Worm (Caenorhabditis elegans) whole organism, mixed stage, embryonic: ENCODE data around the gene pars-1.

ENCODE experiments used
- M03D4.4 ChIP-seq: sonication (generic microtip); optimal IDR thresholded peaks from 2 replicates; lab custom pipeline; 2017; ENCODE audit warnings: mild to moderate bottlenecking, missing genetic modification characterization, missing compliant biosample characterization
- bed-3 ChIP-seq: fragments of 200-800 bp; sonication (Bioruptor generic); optimal IDR thresholded peaks from 3 replicates; lab custom pipeline; 2018; ENCODE audit warnings: mild to moderate bottlenecking, missing genetic modification characterization, moderate library complexity, missing compliant biosample characterization
- blmp-1 ChIP-seq: fragments of 150-350 bp; optimal IDR thresholded peaks from 2 replicates; lab custom pipeline; 2014; ENCODE audit warnings: missing biosample characterization, missing genetic modification characterization
- ceh-39 ChIP-seq: fragments of 150-350 bp; optimal IDR thresholded peaks from 2 replicates; lab custom pipeline; 2014; ENCODE audit warnings: missing biosample characterization, missing genetic modification characterization
- ceh-43 ChIP-seq: fragments of 200-800 bp; sonication (Bioruptor generic); optimal IDR thresholded peaks from 2 replicates; lab custom pipeline; 2018; ENCODE audit warnings: mild to moderate bottlenecking, missing genetic modification characterization, moderate library complexity, missing compliant biosample characterization
- ceh-83 ChIP-seq: fragments of 200-800 bp; sonication (Bioruptor generic); optimal IDR thresholded peaks from 2 replicates; lab custom pipeline; 2018; ENCODE audit warnings: mild to moderate bottlenecking, missing genetic modification characterization, missing compliant biosample characterization
- ces-1 ChIP-seq: fragments of 150-350 bp; optimal IDR thresholded peaks from 2 replicates; lab custom pipeline; 2014; ENCODE audit warnings: missing biosample characterization, missing genetic modification reagents, missing genetic modification characterization
- cnd-1 ChIP-seq: fragments of 200-800 bp; sonication (Bioruptor generic); optimal IDR thresholded peaks from 2 replicates; lab custom pipeline; 2018; ENCODE audit warnings: mild to moderate bottlenecking, missing genetic modification characterization, missing compliant biosample characterization
- drap-1 ChIP-seq: fragments of 200-800 bp; sonication (Bioruptor generic); optimal IDR thresholded peaks from 3 replicates; lab custom pipeline; 2018; ENCODE audit warnings: mild to moderate bottlenecking, missing genetic modification characterization, missing compliant biosample characterization
- elt-1 ChIP-seq: sonication (generic microtip); optimal IDR thresholded peaks from 2 replicates; lab custom pipeline; 2017; ENCODE audit warnings: missing genetic modification characterization, mild to moderate bottlenecking, missing compliant biosample characterization, antibody characterized with exemption, moderate library complexity, borderline replicate concordance; ENCODE audit not compliant: insufficient read depth
- elt-3 ChIP-seq: fragments of 150-350 bp; optimal IDR thresholded peaks from 2 replicates; lab custom pipeline; 2014; ENCODE audit warnings: missing biosample characterization, missing genetic modification characterization
- flh-1 ChIP-seq: fragments of 200-800 bp; sonication (Bioruptor generic); optimal IDR thresholded peaks from 2 replicates; lab custom pipeline; 2018; ENCODE audit warnings: mild to moderate bottlenecking, missing genetic modification characterization, moderate library complexity, missing compliant biosample characterization
- ham-2 ChIP-seq: fragments of 200-800 bp; sonication (Bioruptor generic); optimal IDR thresholded peaks from 2 replicates; lab custom pipeline; 2018; ENCODE audit warnings: mild to moderate bottlenecking, missing genetic modification characterization, missing compliant biosample characterization
- hlh-1 ChIP-seq: fragments of 150-350 bp; optimal IDR thresholded peaks from 2 replicates; lab custom pipeline; 2014; ENCODE audit warnings: missing biosample characterization, missing genetic modification reagents, missing genetic modification characterization
- lin-13 ChIP-seq: fragments of 150-350 bp; optimal IDR thresholded peaks from 2 replicates; lab custom pipeline; 2014; ENCODE audit warnings: missing biosample characterization, missing genetic modification characterization
- lin-32 ChIP-seq: fragments of 200-800 bp; sonication (Bioruptor generic); optimal IDR thresholded peaks from 2 replicates; lab custom pipeline; 2018; ENCODE audit warnings: mild to moderate bottlenecking, missing genetic modification characterization, missing compliant biosample characterization
- lsy-2 ChIP-seq: fragments of 150-350 bp; optimal IDR thresholded peaks from 2 replicates; lab custom pipeline; 2014; ENCODE audit warnings: missing biosample characterization, missing genetic modification characterization
- mab-5 ChIP-seq: fragments of 150-350 bp; optimal IDR thresholded peaks from 2 replicates; lab custom pipeline; 2014; ENCODE audit warnings: missing biosample characterization, missing genetic modification characterization
- mep-1 ChIP-seq: fragments of 150-350 bp; optimal IDR thresholded peaks from 2 replicates; lab custom pipeline; 2017; ENCODE audit warnings: missing biosample characterization, missing genetic modification reagents, missing genetic modification characterization, inconsistent platforms
- mls-2 ChIP-seq: sonication (generic microtip); optimal IDR thresholded peaks from 2 replicates; lab custom pipeline; 2016; ENCODE audit warnings: mild to moderate bottlenecking, missing genetic modification characterization, moderate library complexity, missing compliant biosample characterization
- nhr-12 ChIP-seq: fragments of 150-350 bp; optimal IDR thresholded peaks from 2 replicates; lab custom pipeline; 2014; ENCODE audit warnings: missing biosample characterization, missing genetic modification characterization
- nhr-2 ChIP-seq: fragments of 150-350 bp; optimal IDR thresholded peaks from 2 replicates; lab custom pipeline; 2014; ENCODE audit warnings: missing biosample characterization, missing genetic modification characterization
- nhr-237 ChIP-seq: fragments of 150-350 bp; optimal IDR thresholded peaks from 2 replicates; lab custom pipeline; 2014; ENCODE audit warnings: missing biosample characterization, missing genetic modification characterization
- nhr-28 ChIP-seq: fragments of 150-350 bp; optimal IDR thresholded peaks from 2 replicates; lab custom pipeline; 2014; ENCODE audit warnings: missing biosample characterization, missing genetic modification characterization
- nhr-76 ChIP-seq: sonication (generic microtip); optimal IDR thresholded peaks from 2 replicates; lab custom pipeline; 2017; ENCODE audit warnings: missing biosample characterization, missing genetic modification characterization
- pha-4 ChIP-seq: fragments of 150-350 bp; optimal IDR thresholded peaks from 2 replicates; lab custom pipeline; 2018; ENCODE audit warnings: missing biosample characterization, missing genetic modification reagents, missing genetic modification characterization
- snpc-4 ChIP-seq: fragments of 150-350 bp; optimal IDR thresholded peaks from 2 replicates; lab custom pipeline; 2014; ENCODE audit warnings: missing biosample characterization, missing genetic modification characterization
- sptf-1 ChIP-seq: sonication (generic microtip); optimal IDR thresholded peaks from 2 replicates; lab custom pipeline; 2017; ENCODE audit warnings: mild to moderate bottlenecking, missing genetic modification characterization, moderate library complexity, missing compliant biosample characterization
- tbx-8 ChIP-seq: fragments of 200-800 bp; sonication (Bioruptor generic); optimal IDR thresholded peaks from 2 replicates; lab custom pipeline; 2018; ENCODE audit warnings: mild to moderate bottlenecking, missing genetic modification characterization, moderate library complexity, missing compliant biosample characterization
- unc-120 ChIP-seq: sonication (generic microtip); optimal IDR thresholded peaks from 2 replicates; lab custom pipeline; 2017; ENCODE audit warnings: missing genetic modification characterization, missing compliant biosample characterization; ENCODE audit not compliant: poor library complexity, severe bottlenecking
- unc-39 ChIP-seq: fragments of 150-350 bp; optimal IDR thresholded peaks from 2 replicates; lab custom pipeline; 2014; ENCODE audit warnings: missing biosample characterization, missing genetic modification characterization
- unc-62 ChIP-seq: fragments of 150-350 bp; optimal IDR thresholded peaks from 2 replicates; lab custom pipeline; 2014; ENCODE audit warnings: missing biosample characterization, missing genetic modification reagents, missing genetic modification characterization
- zip-8 ChIP-seq: fragments of 150-350 bp; optimal IDR thresholded peaks from 2 replicates; lab custom pipeline; 2014; ENCODE audit warnings: missing biosample characterization, missing genetic modification characterization
- ztf-11 ChIP-seq: fragments of 150-350 bp; optimal IDR thresholded peaks from 2 replicates; lab custom pipeline; 2014; ENCODE audit warnings: missing biosample characterization, missing genetic modification characterization

pars-1 gene

DNA sequence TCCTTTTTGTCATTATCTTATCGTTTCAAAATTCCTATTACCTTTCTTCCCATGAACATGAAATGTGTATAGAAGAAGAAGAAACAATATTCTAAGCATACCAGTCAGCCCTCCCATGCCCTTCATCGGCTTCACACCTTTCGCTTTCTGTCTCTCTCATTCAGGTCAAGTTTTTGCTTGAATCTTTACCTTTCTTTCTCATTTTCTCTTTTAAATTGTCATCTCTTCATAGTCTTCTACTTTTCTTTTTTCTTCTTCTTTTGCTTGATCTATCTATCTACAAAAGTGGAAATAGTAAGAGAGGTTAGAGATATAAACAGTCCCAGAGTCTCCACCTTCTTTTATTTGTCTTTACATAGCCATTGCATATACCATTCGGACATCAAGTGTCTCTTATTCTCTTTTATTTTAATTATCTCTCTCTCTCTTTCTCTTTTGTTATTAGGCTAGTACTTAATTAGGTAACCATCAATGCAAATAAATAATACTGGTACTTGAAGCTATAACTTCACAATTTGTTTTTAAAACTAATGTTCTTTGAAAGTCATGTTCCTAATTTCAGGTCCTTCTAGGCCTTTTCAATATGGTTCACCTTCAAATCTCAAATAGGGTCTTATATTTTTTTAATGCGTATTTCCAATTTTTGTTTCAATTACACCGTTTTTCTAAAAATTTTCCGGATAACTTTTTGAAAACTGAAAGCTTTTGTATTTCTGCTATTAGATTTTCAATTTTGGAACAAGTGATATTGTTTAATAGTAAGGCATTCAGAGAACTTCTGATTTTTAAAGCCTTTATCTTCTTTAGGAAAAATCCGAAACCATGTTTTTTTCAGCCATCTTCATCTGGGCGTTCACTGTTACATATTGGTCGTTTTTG is 37.2 kb upstream of the pars-1 start, which contains the start of gene dpy-31:
dpy-31 (plus strand) TSS at position 829 of the 879 bp plus-strand sequence.
- TF ChIP-seq blmp-1 (tag; lab: Kevin White, UChicago) = peak; percentile 93
- no peak for TF ChIP-seq sptf-1 (tag; lab: Kevin White, UChicago)
- TF ChIP-seq ham-2 = peak; percentile 19
- peak; percentile 24 for TF ChIP-seq elt-3 (tag; lab: Kevin White, UChicago)
- TF ChIP-seq nhr-12 (tag; lab: Kevin White, UChicago) = no peak
- TF ChIP-seq, all 35 proteins: peak for 3

DNA sequence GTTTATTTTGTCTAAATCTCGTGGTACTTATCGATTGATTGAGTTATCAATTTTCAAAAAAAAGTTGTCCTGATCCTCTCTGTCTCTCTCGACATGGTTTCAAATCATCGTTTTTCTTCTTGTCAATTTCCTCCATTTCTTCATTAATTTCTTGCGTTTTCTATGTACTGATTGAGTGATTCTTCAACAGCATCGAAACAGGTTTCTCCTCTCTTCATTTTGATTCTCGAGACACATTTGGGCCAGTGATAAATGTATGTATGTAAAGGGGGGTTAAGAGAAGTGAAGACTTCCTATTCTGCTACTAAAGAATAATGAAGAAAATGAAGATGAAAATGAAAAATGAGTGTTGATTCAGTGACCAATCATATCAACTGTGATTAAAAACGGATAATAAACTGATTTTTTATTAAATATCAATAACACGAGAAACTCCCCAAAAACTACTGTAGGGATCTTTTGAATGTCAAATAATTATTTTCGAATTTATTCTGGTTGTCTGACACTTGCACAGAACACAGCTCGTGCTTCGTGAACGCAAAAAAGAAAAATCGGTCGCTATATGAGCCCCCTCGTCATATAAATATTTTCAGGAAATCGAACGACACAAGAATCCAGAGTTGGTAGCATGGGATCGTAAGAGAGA is 35.6 kb upstream of the pars-1 start:
- TF ChIP-seq drap-1 = no peak
- no peak for TF ChIP-seq zip-8 (tag; lab: Kevin White, UChicago)
- no peak for TF ChIP-seq nhr-237
- no peak for TF ChIP-seq nhr-12 (tag; lab: Kevin White, UChicago)
- TF ChIP-seq tbx-8 (GFP tag; lab: Kevin White, UChicago) = no peak
- TF ChIP-seq cnd-1 (tag; lab: Kevin White, UChicago) = no peak
- no peak for TF ChIP-seq flh-1 (GFP tag; lab: Kevin White, UChicago)
- TF ChIP-seq ces-1 (GFP tag; lab: Kevin White, UChicago) = no peak
- no peak for TF ChIP-seq elt-3 (tag; lab: Kevin White, UChicago)
- no peak for TF ChIP-seq ham-2
- TF ChIP-seq ceh-83 = no peak

DNA sequence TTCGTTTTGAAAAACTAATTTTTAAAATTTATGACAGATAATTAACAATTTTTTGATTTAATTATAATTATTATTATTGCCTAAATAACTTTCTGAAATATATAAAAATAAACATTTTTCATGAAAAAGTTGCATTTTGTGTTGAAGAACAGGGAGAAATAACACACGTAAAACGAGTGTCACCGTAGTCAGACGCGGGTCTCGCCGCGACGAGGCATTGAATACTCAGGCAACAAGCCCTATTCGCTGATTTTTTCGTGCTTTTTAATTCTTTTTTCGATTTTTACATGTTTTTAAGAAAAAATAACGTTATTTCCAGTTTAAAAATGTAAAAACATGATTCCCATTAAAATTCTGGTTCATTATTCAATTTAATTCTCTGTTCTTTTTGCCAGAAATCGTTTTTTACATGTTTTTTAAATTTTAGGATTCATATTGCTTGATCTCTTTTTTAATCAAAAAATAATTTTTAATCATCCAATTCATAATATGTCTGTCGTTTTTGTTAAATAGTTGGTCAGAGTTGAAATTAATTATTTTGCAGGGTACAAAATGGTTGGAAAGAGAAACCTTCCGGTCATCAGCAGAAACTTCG is 30.8 kb upstream of the pars-1 start, which contains the start of gene rpl-6:
rpl-6 (plus strand) TSS at position 545 of the 595 bp plus-strand sequence.
- peak; percentile 64 for TF ChIP-seq ces-1 (GFP tag; lab: Kevin White, UChicago)
- TF ChIP-seq ceh-43 (GFP tag; lab: Kevin White, UChicago) = no peak
- peak; percentile 99 for TF ChIP-seq mep-1
- TF ChIP-seq M03D4.4 (tag; lab: Kevin White, UChicago) = no peak
- TF ChIP-seq unc-62 (GFP tag; lab: Kevin White, UChicago) = peak; percentile 1
- TF ChIP-seq flh-1 (GFP tag; lab: Kevin White, UChicago) = no peak
- no peak for TF ChIP-seq mls-2
- TF ChIP-seq ceh-83 = no peak
- TF ChIP-seq elt-3 (tag; lab: Kevin White, UChicago) = no peak
- TF ChIP-seq nhr-28 (tag; lab: Kevin White, UChicago) = no peak
- TF ChIP-seq ztf-11 = no peak
- TF ChIP-seq blmp-1 (tag; lab: Kevin White, UChicago) = no peak
- peak; percentile 52 for TF ChIP-seq ham-2
- TF ChIP-seq hlh-1 (tag; lab: Kevin White, UChicago) = peak; percentile 50
- peak; percentile 89 for TF ChIP-seq pha-4 (tag; lab: Kevin White, UChicago)
- TF ChIP-seq tbx-8 (GFP tag; lab: Kevin White, UChicago) = no peak
- no peak for TF ChIP-seq lin-32 (GFP tag; lab: Kevin White, UChicago)
- no peak for TF ChIP-seq mab-5 (tag; lab: Kevin White, UChicago)
- TF ChIP-seq nhr-2 (tag; lab: Kevin White, UChicago) = no peak
- peak; percentile 75 for TF ChIP-seq ceh-39
- no peak for TF ChIP-seq elt-1 (tag; lab: Kevin White, UChicago)
- peak; percentile 99 for TF ChIP-seq lsy-2 (tag; lab: Kevin White, UChicago)
- TF ChIP-seq snpc-4 (tag; lab: Kevin White, UChicago) = no peak
- no peak for TF ChIP-seq bed-3
- peak; percentile 55 for TF ChIP-seq sptf-1 (tag; lab: Kevin White, UChicago)
- no peak for TF ChIP-seq nhr-12 (tag; lab: Kevin White, UChicago)
- peak; percentile 89 for TF ChIP-seq nhr-237
- TF ChIP-seq unc-120 (tag; lab: Kevin White, UChicago) = peak; percentile 67
- TF ChIP-seq unc-39 (tag; lab: Kevin White, UChicago) = no peak
- no peak for TF ChIP-seq drap-1
- no peak for TF ChIP-seq cnd-1 (tag; lab: Kevin White, UChicago)
- peak; percentile 86 for TF ChIP-seq lin-13 (tag; lab: Kevin White, UChicago)
- no peak for TF ChIP-seq nhr-76
